Worm (Caenorhabditis elegans): ENCODE results near the gene R102.6.
"Not testable (repeated sequence)": the region's sequence is repeated elsewhere in the genome, so short reads cannot be mapped to it uniquely, and the experiment has no call there.

R102.6 gene

DNA sequence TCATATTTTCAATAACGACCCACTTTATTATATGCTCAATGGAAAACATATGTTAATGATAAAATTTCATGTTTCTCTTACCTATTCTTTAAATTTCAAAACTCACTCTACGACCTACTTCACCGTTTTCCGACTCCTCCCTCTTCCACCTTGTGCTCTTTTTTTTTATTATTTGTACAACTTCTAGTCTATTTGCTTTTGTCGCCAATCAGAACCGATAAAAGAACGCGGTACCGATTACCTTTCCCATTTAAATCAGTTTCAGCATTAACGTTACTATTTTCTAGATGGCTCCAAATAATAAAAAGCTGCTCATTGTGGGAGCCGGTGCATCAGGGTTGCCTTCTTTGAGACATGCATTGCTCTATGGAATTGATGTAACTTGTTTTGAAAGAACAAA, 44.2 kb downstream of the R102.6 start, which contains the start of gene fmo-1:
TSS of gene fmo-1 (plus strand) at position 98 of the 400 bp plus-strand sequence.
- TF ChIP-seq unc-62 (GFP tag; optimal IDR thresholded peaks at IDR 0.05) = no peak

DNA sequence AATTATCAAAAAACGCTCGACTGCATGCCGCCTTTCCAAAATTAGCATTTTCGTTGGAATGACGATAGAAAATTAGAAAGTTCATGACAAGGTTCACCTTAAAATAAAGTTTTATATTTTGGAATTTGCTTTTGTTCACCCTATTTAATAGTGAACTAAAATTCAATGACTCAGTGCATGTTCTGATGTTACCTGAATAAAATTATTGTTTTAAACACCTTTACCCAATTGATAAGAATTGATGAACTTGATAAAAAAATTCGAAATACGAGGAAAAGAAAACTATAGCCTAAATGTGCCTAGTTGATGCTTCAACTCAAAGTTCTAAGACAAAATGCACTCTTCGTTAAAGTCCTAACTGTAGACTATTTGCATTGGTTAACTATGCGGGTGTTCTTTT, 44.9 kb downstream of the R102.6 start:
- TF ChIP-seq unc-62 (GFP tag; optimal IDR thresholded peaks at IDR 0.05) = no peak

DNA sequence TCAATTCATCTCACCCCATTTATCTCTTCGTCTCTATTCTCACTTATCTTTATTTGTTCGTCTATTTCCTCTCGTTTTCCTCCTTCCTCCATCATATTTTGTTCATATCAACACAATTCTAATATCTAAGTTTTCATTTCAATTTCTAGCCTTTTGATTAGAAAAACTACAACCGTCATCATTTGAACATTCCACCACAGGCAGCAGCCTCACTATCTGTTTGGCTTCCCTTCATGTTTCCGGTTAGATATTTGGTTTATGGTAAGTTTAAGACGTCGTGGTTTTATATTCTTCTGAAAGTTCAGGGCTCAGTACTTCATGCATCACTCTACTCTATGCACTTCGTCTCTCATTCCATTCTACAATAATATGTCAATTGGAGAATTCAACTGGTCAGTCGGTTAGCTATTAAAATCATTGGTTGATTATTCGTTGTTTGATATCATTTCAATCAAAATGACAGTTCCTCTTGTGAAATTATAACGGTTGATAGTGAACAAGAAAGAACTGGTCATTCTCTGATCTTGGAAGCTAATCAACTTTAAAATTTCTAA, 49.1 kb downstream of the R102.6 start, which contains the start of gene K08C7.1:
TSS of gene K08C7.1 (plus strand) at position 43 of the 554 bp plus-strand sequence.
- no peak for TF ChIP-seq unc-62 (GFP tag; optimal IDR thresholded peaks at IDR 0.05)

DNA sequence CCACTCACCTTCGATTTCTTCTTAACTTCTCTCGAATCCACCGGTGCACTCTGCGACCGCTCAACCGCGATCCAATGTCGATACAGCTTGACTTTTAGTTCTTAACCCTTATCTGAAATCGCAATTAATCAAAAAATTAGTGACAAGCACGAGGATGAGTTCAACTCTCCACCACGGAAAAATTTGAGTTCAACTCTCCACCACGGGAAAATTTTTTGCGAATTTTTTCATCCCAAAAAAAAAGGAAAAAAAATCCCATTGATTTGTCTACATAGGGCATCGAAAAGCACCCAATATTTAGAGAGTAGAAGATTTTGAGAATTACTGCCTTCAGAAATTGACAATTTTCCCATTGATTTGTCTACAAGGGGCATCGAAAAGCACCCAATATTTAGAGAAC, 51.9 kb downstream of the R102.6 start, which contains the start of gene glb-19:
TSS of gene glb-19 (minus strand) at position 101 of the 400 bp plus-strand sequence.
- TF ChIP-seq unc-62 (GFP tag; optimal IDR thresholded peaks at IDR 0.05) = not testable (repeated sequence)
